Worm (Caenorhabditis elegans) whole organism, mixed stage, embryonic: ENCODE results near the gene T27E7.5.

Experiments
- ceh-39 ChIP-seq: fragments of 150-350 bp; optimal IDR thresholded peaks from 2 replicates; lab custom pipeline; 2014; ENCODE audit warnings: missing biosample characterization, missing genetic modification characterization
- mls-2 ChIP-seq: sonication (generic microtip); optimal IDR thresholded peaks from 2 replicates; lab custom pipeline; 2016; ENCODE audit warnings: mild to moderate bottlenecking, missing genetic modification characterization, moderate library complexity, missing compliant biosample characterization
- nhr-237 ChIP-seq: fragments of 150-350 bp; optimal IDR thresholded peaks from 2 replicates; lab custom pipeline; 2014; ENCODE audit warnings: missing biosample characterization, missing genetic modification characterization
- pha-4 ChIP-seq: fragments of 150-350 bp; optimal IDR thresholded peaks from 2 replicates; lab custom pipeline; 2018; ENCODE audit warnings: missing biosample characterization, missing genetic modification reagents, missing genetic modification characterization
- sem-2 ChIP-seq: fragments of 200-800 bp; sonication (Bioruptor generic); optimal IDR thresholded peaks from 2 replicates; lab custom pipeline; 2018; ENCODE audit warnings: mild to moderate bottlenecking, missing genetic modification characterization, missing compliant biosample characterization
- snpc-4 ChIP-seq: fragments of 150-350 bp; optimal IDR thresholded peaks from 2 replicates; lab custom pipeline; 2014; ENCODE audit warnings: missing biosample characterization, missing genetic modification characterization
- unc-120 ChIP-seq: sonication (generic microtip); optimal IDR thresholded peaks from 2 replicates; lab custom pipeline; 2017; ENCODE audit warnings: missing genetic modification characterization, missing compliant biosample characterization; ENCODE audit not compliant: poor library complexity, severe bottlenecking
- unc-62 ChIP-seq: fragments of 150-350 bp; optimal IDR thresholded peaks from 2 replicates; lab custom pipeline; 2014; ENCODE audit warnings: missing biosample characterization, missing genetic modification reagents, missing genetic modification characterization

ce11 chrIV:14532366-14532765 lies 4.6 kb upstream of the T27E7.5 start:
- TF ChIP-seq pha-4 (tag; lab: Kevin White, UChicago) (no peak), unc-120 (tag; lab: Kevin White, UChicago) (no peak), snpc-4 (tag; lab: Kevin White, UChicago) (no peak), mls-2 (no peak), sem-2 (GFP tag; lab: Kevin White, UChicago) (no peak), unc-62 (GFP tag; lab: Kevin White, UChicago) (no peak), ceh-39 (tag; lab: Kevin White, UChicago) (no peak), nhr-237 (no peak)
